Fruit fly (Drosophila melanogaster) whole organism, pupa: ENCODE measurements around the gene CG4393.

ENCODE experiments used
- CG10348 ChIP-seq: fragments of 200-800 bp; sonication (Bioruptor generic); IDR thresholded peaks from 2 replicates; pipeline ENCODE4 v1.3.6; 2022; ENCODE audit warnings: missing biosample characterization, missing genetic modification characterization
- CG12605 ChIP-seq: fragments of 200-800 bp; sonication (Bioruptor generic); IDR thresholded peaks from 2 replicates; pipeline ENCODE4 v1.3.6; 2022; ENCODE audit warnings: missing biosample characterization, missing genetic modification characterization
- CG13204 ChIP-seq: fragments of 200-800 bp; sonication (Bioruptor generic); optimal IDR thresholded peaks from 2 replicates; lab custom pipeline; 2018; ENCODE audit warnings: missing biosample characterization, mild to moderate bottlenecking, missing genetic modification characterization, moderate library complexity
- CG14655 ChIP-seq: fragments of 200-800 bp; sonication (Bioruptor generic); optimal IDR thresholded peaks from 3 replicates; lab custom pipeline; 2017; ENCODE audit warnings: mild to moderate bottlenecking, missing biosample characterization, missing genetic modification reagents, missing genetic modification characterization
- CG15710 ChIP-seq: fragments of 200-800 bp; sonication (Bioruptor generic); optimal IDR thresholded peaks from 2 replicates; lab custom pipeline; 2018; ENCODE audit warnings: missing biosample characterization, mild to moderate bottlenecking, missing genetic modification characterization, moderate library complexity
- CG17806 ChIP-seq: fragments of 200-800 bp; sonication (Bioruptor generic); optimal IDR thresholded peaks from 2 replicates; lab custom pipeline; 2018; ENCODE audit warnings: missing biosample characterization, mild to moderate bottlenecking, missing genetic modification characterization, moderate library complexity
- CG32121 ChIP-seq: fragments of 200-800 bp; sonication (Bioruptor generic); IDR thresholded peaks from 2 replicates; pipeline ENCODE4 v1.3.6; 2022; ENCODE audit warnings: missing biosample characterization, missing genetic modification characterization
- CG34367 ChIP-seq: fragments of 200-800 bp; sonication (Bioruptor generic); optimal IDR thresholded peaks from 2 replicates; lab custom pipeline; 2018; ENCODE audit warnings: missing biosample characterization, mild to moderate bottlenecking, missing genetic modification characterization
- CG4496 ChIP-seq: fragments of 200-800 bp; sonication (Bioruptor generic); IDR thresholded peaks from 3 replicates; pipeline ENCODE4 v1.3.6; 2022; ENCODE audit warnings: missing biosample characterization, missing genetic modification characterization
- CG8159 ChIP-seq: fragments of 200-800 bp; sonication (Bioruptor generic); optimal IDR thresholded peaks from 3 replicates; lab custom pipeline; 2018; ENCODE audit warnings: missing biosample characterization, mild to moderate bottlenecking, missing genetic modification characterization, moderate library complexity
- CG8301 ChIP-seq: fragments of 200-800 bp; sonication (Bioruptor generic); optimal IDR thresholded peaks from 2 replicates; lab custom pipeline; 2018; ENCODE audit warnings: missing biosample characterization, mild to moderate bottlenecking, missing genetic modification characterization
- CG9948 ChIP-seq: fragments of 200-800 bp; sonication (Bioruptor generic); optimal IDR thresholded peaks from 2 replicates; lab custom pipeline; 2018; ENCODE audit warnings: missing biosample characterization, mild to moderate bottlenecking, missing genetic modification characterization, moderate library complexity
- D1 ChIP-seq: fragments of 200-800 bp; sonication (Bioruptor generic); optimal IDR thresholded peaks from 2 replicates; lab custom pipeline; 2018; ENCODE audit warnings: missing biosample characterization, mild to moderate bottlenecking, missing genetic modification characterization, moderate library complexity
- EcR ChIP-seq: fragments of 200-800 bp; sonication (Bioruptor generic); optimal IDR thresholded peaks from 3 replicates; lab custom pipeline; 2019; ENCODE audit warnings: missing biosample characterization, missing genetic modification characterization, mild to moderate bottlenecking, moderate library complexity, missing genetic modification reagents
- Ets98B ChIP-seq: fragments of 200-800 bp; sonication (Bioruptor generic); IDR thresholded peaks from 2 replicates; pipeline ENCODE4 v1.3.6; 2022; ENCODE audit warnings: missing biosample characterization, missing genetic modification characterization
- Pif1A ChIP-seq: fragments of 200-800 bp; sonication (Bioruptor generic); optimal IDR thresholded peaks from 3 replicates; lab custom pipeline; 2016; ENCODE audit warnings: missing biosample characterization, missing genetic modification characterization
- Pif1B ChIP-seq: fragments of 200-800 bp; sonication (Bioruptor generic); optimal IDR thresholded peaks from 3 replicates; lab custom pipeline; 2016; ENCODE audit warnings: missing biosample characterization, missing genetic modification characterization
- Snoo ChIP-seq: fragments of 200-800 bp; sonication (Bioruptor generic); optimal IDR thresholded peaks from 3 replicates; lab custom pipeline; 2017; ENCODE audit warnings: missing biosample characterization, mild to moderate bottlenecking, missing genetic modification characterization, inconsistent platforms
- fd96Ca ChIP-seq: fragments of 200-800 bp; sonication (Bioruptor generic); IDR thresholded peaks from 3 replicates; pipeline ENCODE4 v1.3.6; 2022; ENCODE audit warnings: missing biosample characterization, missing genetic modification characterization
- gl ChIP-seq: fragments of 200-800 bp; sonication (Bioruptor generic); optimal IDR thresholded peaks from 2 replicates; lab custom pipeline; 2018; ENCODE audit warnings: missing biosample characterization, mild to moderate bottlenecking, missing genetic modification characterization
- rn ChIP-seq: fragments of 200-800 bp; sonication (Bioruptor generic); IDR thresholded peaks from 2 replicates; pipeline ENCODE4 v1.3.6; 2022; ENCODE audit warnings: missing biosample characterization, missing genetic modification characterization

The CG4393 gene

dm6 chr3R:23398979-23399378 is 14.4 kb upstream of the CG4393 start:
- TF ChIP-seq CG12605 (GFP tag; lab: Robert Waterston, UW) (peak; percentile 24; the same call in 1 of the 2 replicates), CG9948 (tag; lab: Kevin White, UChicago) (no peak), Pif1B (GFP tag; lab: Kevin White, UChicago) (no peak), CG4496 (GFP tag; lab: Robert Waterston, UW) (peak; percentile 72; the same call in 2 of the 3 replicates), CG32121 (GFP tag; lab: Robert Waterston, UW) (peak; percentile 72), CG34367 (tag; lab: Kevin White, UChicago) (no peak), rn (GFP tag; lab: Robert Waterston, UW) (0 out of 2 replicates have a peak, but pooled peaks have one; percentile 19), D1 (tag; lab: Kevin White, UChicago) (no peak), CG14655 (no peak), Pif1A (GFP tag; lab: Kevin White, UChicago) (no peak), CG8159 (no peak), gl (tag; lab: Kevin White, UChicago) (no peak), CG13204 (no peak), Ets98B (peak; percentile 35; the same call in 1 of the 2 replicates), fd96Ca (peak; percentile 77), CG8301 (tag; lab: Kevin White, UChicago) (no peak), EcR (no peak), CG17806 (tag; lab: Kevin White, UChicago) (no peak), CG10348 (GFP tag; lab: Robert Waterston, UW) (peak; percentile 37; the same call in 1 of the 2 replicates), Snoo (tag; lab: Kevin White, UChicago) (no peak), CG15710 (tag; lab: Kevin White, UChicago) (no peak)

- TF ChIP-seq rn (GFP tag; lab: Robert Waterston, UW) (no peak), Ets98B (peak; percentile 44), Pif1A (GFP tag; lab: Kevin White, UChicago) (no peak), EcR (no peak), Pif1B (GFP tag; lab: Kevin White, UChicago) (no peak), CG10348 (GFP tag; lab: Robert Waterston, UW) (no peak), CG14655 (peak; percentile 63), CG8159 (no peak), CG12605 (GFP tag; lab: Robert Waterston, UW) (0 out of 2 replicates have a peak, but pooled peaks have one; percentile 18), gl (tag; lab: Kevin White, UChicago) (no peak), CG15710 (tag; lab: Kevin White, UChicago) (no peak), fd96Ca (0 out of 3 replicates have a peak, but pooled peaks have one; percentile 9), CG32121 (GFP tag; lab: Robert Waterston, UW) (peak; percentile 51; the same call in 1 of the 2 replicates), CG13204 (no peak), CG4496 (GFP tag; lab: Robert Waterston, UW) (peak; percentile 51; the same call in 1 of the 3 replicates), D1 (tag; lab: Kevin White, UChicago) (no peak), CG9948 (tag; lab: Kevin White, UChicago) (peak; percentile 8), CG8301 (tag; lab: Kevin White, UChicago) (peak; percentile 32), CG17806 (tag; lab: Kevin White, UChicago) (peak; percentile 13), Snoo (tag; lab: Kevin White, UChicago) (no peak), CG34367 (tag; lab: Kevin White, UChicago) (no peak)
These were observed 12.1 kb upstream of the CG4393 start for dm6 chr3R:23396548-23397294.

- TF ChIP-seq CG10348 (GFP tag; lab: Robert Waterston, UW) (no peak), rn (GFP tag; lab: Robert Waterston, UW) (peak; percentile 44; the same call in 1 of the 2 replicates), CG13204 (no peak), CG17806 (tag; lab: Kevin White, UChicago) (no peak), Pif1A (GFP tag; lab: Kevin White, UChicago) (peak; percentile 51), CG14655 (peak; percentile 76), CG32121 (GFP tag; lab: Robert Waterston, UW) (peak; percentile 69), CG15710 (tag; lab: Kevin White, UChicago) (no peak), fd96Ca (0 out of 3 replicates have a peak, but pooled peaks have one; percentile 28), CG12605 (GFP tag; lab: Robert Waterston, UW) (peak; percentile 64), Ets98B (peak; percentile 71), CG9948 (tag; lab: Kevin White, UChicago) (peak; percentile 11), CG8301 (tag; lab: Kevin White, UChicago) (peak; percentile 71), CG4496 (GFP tag; lab: Robert Waterston, UW) (peak; percentile 67)
These were observed 11.1 kb upstream of the CG4393 start for dm6 chr3R:23395720-23396119.

- TF ChIP-seq CG14655 (peak; percentile 33), Ets98B (no peak), CG32121 (GFP tag; lab: Robert Waterston, UW) (peak; percentile 35; the same call in 1 of the 2 replicates), CG8301 (tag; lab: Kevin White, UChicago) (peak; percentile 34), CG17806 (tag; lab: Kevin White, UChicago) (no peak), fd96Ca (no peak), Pif1A (GFP tag; lab: Kevin White, UChicago) (no peak)
These were observed 8.9 kb upstream of the CG4393 start for dm6 chr3R:23393507-23393906.

- TF ChIP-seq Snoo (tag; lab: Kevin White, UChicago): no peak
- peak; percentile 35; the same call in 1 of the 2 replicates for TF ChIP-seq CG32121 (GFP tag; lab: Robert Waterston, UW)
- TF ChIP-seq gl (tag; lab: Kevin White, UChicago): no peak
- no peak for TF ChIP-seq D1 (tag; lab: Kevin White, UChicago)
- TF ChIP-seq CG4496 (GFP tag; lab: Robert Waterston, UW): peak; percentile 72
- TF ChIP-seq Pif1B (GFP tag; lab: Kevin White, UChicago): peak; percentile 22
- peak; percentile 58 for TF ChIP-seq Pif1A (GFP tag; lab: Kevin White, UChicago)
- TF ChIP-seq CG34367 (tag; lab: Kevin White, UChicago): no peak
- no peak for TF ChIP-seq CG10348 (GFP tag; lab: Robert Waterston, UW)
- peak; percentile 52 for TF ChIP-seq CG9948 (tag; lab: Kevin White, UChicago)
- no peak for TF ChIP-seq CG13204
- no peak for TF ChIP-seq CG15710 (tag; lab: Kevin White, UChicago)
- TF ChIP-seq fd96Ca: peak; percentile 79
- 0 out of 2 replicates have a peak, but pooled peaks have one; percentile 20 for TF ChIP-seq rn (GFP tag; lab: Robert Waterston, UW)
- TF ChIP-seq EcR: no peak
- TF ChIP-seq CG8159: peak; percentile 24
- TF ChIP-seq CG8301 (tag; lab: Kevin White, UChicago): peak; percentile 73
- TF ChIP-seq CG17806 (tag; lab: Kevin White, UChicago): peak; percentile 53
- TF ChIP-seq CG14655: peak; percentile 83
- TF ChIP-seq CG12605 (GFP tag; lab: Robert Waterston, UW): peak; percentile 58; the same call in 1 of the 2 replicates
- TF ChIP-seq Ets98B: peak; percentile 56
- TF ChIP-seq, all 21 proteins: peak for 13
These were observed 7.7 kb upstream of the CG4393 start for dm6 chr3R:23392235-23392634.
